Fruit fly (Drosophila melanogaster): Measurements from ENCODE around the gene CG5969.

- TF ChIP-seq psq (optimal IDR thresholded peaks at IDR 0.05) (no peak), Sin3A (optimal IDR thresholded peaks at IDR 0.05) (no peak), insv (optimal IDR thresholded peaks at IDR 0.05) (no peak), h (optimal IDR thresholded peaks at IDR 0.05) (no peak), Myc (optimal IDR thresholded peaks at IDR 0.05) (no peak), ttk (optimal IDR thresholded peaks at IDR 0.05) (no peak)
These were observed 20.1 kb downstream of the CG5969 start for dm6 chr3L:20493417-20494261.

Data from Kc167 (cell line).